Fruit fly (Drosophila melanogaster): ENCODE data around the gene CG33986.

Gene CG33986

dm6 chr3L:15538582-15539490, 13.8 kb upstream of the CG33986 start:
- TF ChIP-seq CG8632 (GFP tag; optimal IDR thresholded peaks at IDR 0.05): no peak
- TF ChIP-seq CG9139 (GFP tag; optimal IDR thresholded peaks at IDR 0.05): no peak
- no peak for TF ChIP-seq fd59A (GFP tag; optimal IDR thresholded peaks at IDR 0.05)
- no peak for TF ChIP-seq OdsH (GFP tag; optimal IDR thresholded peaks at IDR 0.05)
- no peak for TF ChIP-seq CG6276 (GFP tag; optimal IDR thresholded peaks at IDR 0.05)
- TF ChIP-seq CG6163 (GFP tag; IDR thresholded peaks at IDR 0.05): no peak
- no peak for TF ChIP-seq Hr39 (GFP tag; optimal IDR thresholded peaks at IDR 0.05)
- TF ChIP-seq esn (GFP tag; optimal IDR thresholded peaks at IDR 0.05): no peak
- no peak for TF ChIP-seq acj6 (GFP tag; optimal IDR thresholded peaks at IDR 0.05)
- no peak for TF ChIP-seq achi (GFP tag; optimal IDR thresholded peaks at IDR 0.05)
- no peak for TF ChIP-seq fd85E (GFP tag; optimal IDR thresholded peaks at IDR 0.05)
- TF ChIP-seq CG11902 (GFP tag; optimal IDR thresholded peaks at IDR 0.05): no peak
- no peak for TF ChIP-seq dsx (GFP tag; optimal IDR thresholded peaks at IDR 0.05; ENCODE audit: poor library complexity, severe bottlenecking)
- TF ChIP-seq lz (GFP tag; optimal IDR thresholded peaks at IDR 0.05): no peak
- no peak for TF ChIP-seq Lpt (GFP tag; optimal IDR thresholded peaks at IDR 0.05)
- no peak for TF ChIP-seq Ets21C (GFP tag; optimal IDR thresholded peaks at IDR 0.05)
- TF ChIP-seq CG10669 (GFP tag; optimal IDR thresholded peaks at IDR 0.05): no peak
- TF ChIP-seq CG8319 (GFP tag; optimal IDR thresholded peaks at IDR 0.05): no peak
- no peak for TF ChIP-seq dac (GFP tag; optimal IDR thresholded peaks at IDR 0.05)
- TF ChIP-seq Hr4 (GFP tag; optimal IDR thresholded peaks at IDR 0.05): no peak
- no peak for TF ChIP-seq CG34406 (GFP tag; optimal IDR thresholded peaks at IDR 0.05)
- TF ChIP-seq Sox102F (GFP tag; optimal IDR thresholded peaks at IDR 0.05): no peak
- no peak for TF ChIP-seq cyc (GFP tag; optimal IDR thresholded peaks at IDR 0.05)
- no peak for TF ChIP-seq Hr38 (GFP tag; optimal IDR thresholded peaks at IDR 0.05)
- no peak for TF ChIP-seq CG6792 (GFP tag; optimal IDR thresholded peaks at IDR 0.05)
- TF ChIP-seq CG11294 (GFP tag; IDR thresholded peaks at IDR 0.05): no peak
- no peak for TF ChIP-seq CG4318 (GFP tag; optimal IDR thresholded peaks at IDR 0.05)
- TF ChIP-seq Met (GFP tag; optimal IDR thresholded peaks at IDR 0.05): no peak
- no peak for TF ChIP-seq CG11762 (GFP tag; optimal IDR thresholded peaks at IDR 0.05; ENCODE audit: insufficient read depth)
- TF ChIP-seq CG6854 (GFP tag; optimal IDR thresholded peaks at IDR 0.05): no peak
- no peak for TF ChIP-seq net (GFP tag; optimal IDR thresholded peaks at IDR 0.05)
- TF ChIP-seq Gug (GFP tag; IDR thresholded peaks at IDR 0.05): no peak
- peak in 1 of 2 experiments; percentile 30 for TF ChIP-seq salr (GFP tag; optimal IDR thresholded peaks at IDR 0.05)
- no peak for TF ChIP-seq CG31627 (GFP tag; optimal IDR thresholded peaks at IDR 0.05)
- no peak for TF ChIP-seq topi (GFP tag; optimal IDR thresholded peaks at IDR 0.05)
- TF ChIP-seq CG7368 (GFP tag; optimal IDR thresholded peaks at IDR 0.05): no peak
- peak; percentile 47 for TF ChIP-seq CG32006 (GFP tag; optimal IDR thresholded peaks at IDR 0.05)
- no peak for TF ChIP-seq Eip93F (GFP tag; optimal IDR thresholded peaks at IDR 0.05)
- TF ChIP-seq svp (GFP tag): peak; percentile 84
- peak; percentile 40 for TF ChIP-seq Eip78C (GFP tag)
- TF ChIP-seq vri (GFP tag; optimal IDR thresholded peaks at IDR 0.05): peak; percentile 48
- no peak for TF ChIP-seq CG15336 (GFP tag; IDR thresholded peaks at IDR 0.05)
- no peak for TF ChIP-seq CG1621 (tag; optimal IDR thresholded peaks at IDR 0.05)
- no peak for TF ChIP-seq Smox (GFP tag; optimal IDR thresholded peaks at IDR 0.05)
- no peak for TF ChIP-seq CG10631 (GFP tag; optimal IDR thresholded peaks at IDR 0.05)
- no peak for TF ChIP-seq Sox15 (GFP tag; optimal IDR thresholded peaks at IDR 0.05)
- TF ChIP-seq CG3919 (GFP tag; optimal IDR thresholded peaks at IDR 0.05): no peak
- no peak for TF ChIP-seq ss (GFP tag; optimal IDR thresholded peaks at IDR 0.05)
- TF ChIP-seq pdm3 (GFP tag; optimal IDR thresholded peaks at IDR 0.05): no peak
- TF ChIP-seq eg (GFP tag; IDR thresholded peaks at IDR 0.05): no peak
- TF ChIP-seq CG8119 (GFP tag; IDR thresholded peaks at IDR 0.05): no peak

Measured in whole organism, prepupa.